Worm (Caenorhabditis elegans) whole organism, L3 larva: ENCODE results near the gene lys-5.

Experiments
- nhr-11 ChIP-seq: fragments of 150-350 bp; optimal IDR thresholded peaks from 2 replicates; lab custom pipeline; 2014; ENCODE audit warnings: missing biosample characterization, missing genetic modification characterization
- nhr-237 ChIP-seq: fragments of 150-350 bp; optimal IDR thresholded peaks from 2 replicates; lab custom pipeline; 2014; ENCODE audit warnings: missing biosample characterization, missing genetic modification characterization
- pqm-1 ChIP-seq: fragments of 150-350 bp; optimal IDR thresholded peaks from 2 replicates; lab custom pipeline; 2017; ENCODE audit warnings: missing biosample characterization, missing genetic modification characterization, inconsistent platforms

ce11 chrIV:11594191-11594673 is 31.1 kb downstream of the lys-5 start, which contains the start of gene mig-38:
- TF ChIP-seq nhr-237 (tag; lab: Kevin White, UChicago) (no peak), pqm-1 (tag; lab: Kevin White, UChicago) (peak; percentile 32), nhr-11 (no peak)
